Worm (Caenorhabditis elegans) whole organism, mixed stage, embryonic: Measurements from ENCODE around the gene Y43F8C.17.

Experiments used
- ceh-39 ChIP-seq: fragments of 150-350 bp; optimal IDR thresholded peaks from 2 replicates; lab custom pipeline; 2014; ENCODE audit warnings: missing biosample characterization, missing genetic modification characterization
- mep-1 ChIP-seq: fragments of 150-350 bp; optimal IDR thresholded peaks from 2 replicates; lab custom pipeline; 2017; ENCODE audit warnings: missing biosample characterization, missing genetic modification reagents, missing genetic modification characterization, inconsistent platforms
- nhr-12 ChIP-seq: fragments of 150-350 bp; optimal IDR thresholded peaks from 2 replicates; lab custom pipeline; 2014; ENCODE audit warnings: missing biosample characterization, missing genetic modification characterization
- nhr-76 ChIP-seq: sonication (generic microtip); optimal IDR thresholded peaks from 2 replicates; lab custom pipeline; 2017; ENCODE audit warnings: missing biosample characterization, missing genetic modification characterization
- sem-2 ChIP-seq: fragments of 200-800 bp; sonication (Bioruptor generic); optimal IDR thresholded peaks from 2 replicates; lab custom pipeline; 2018; ENCODE audit warnings: mild to moderate bottlenecking, missing genetic modification characterization, missing compliant biosample characterization
- snpc-4 ChIP-seq: fragments of 150-350 bp; optimal IDR thresholded peaks from 2 replicates; lab custom pipeline; 2014; ENCODE audit warnings: missing biosample characterization, missing genetic modification characterization

DNA sequence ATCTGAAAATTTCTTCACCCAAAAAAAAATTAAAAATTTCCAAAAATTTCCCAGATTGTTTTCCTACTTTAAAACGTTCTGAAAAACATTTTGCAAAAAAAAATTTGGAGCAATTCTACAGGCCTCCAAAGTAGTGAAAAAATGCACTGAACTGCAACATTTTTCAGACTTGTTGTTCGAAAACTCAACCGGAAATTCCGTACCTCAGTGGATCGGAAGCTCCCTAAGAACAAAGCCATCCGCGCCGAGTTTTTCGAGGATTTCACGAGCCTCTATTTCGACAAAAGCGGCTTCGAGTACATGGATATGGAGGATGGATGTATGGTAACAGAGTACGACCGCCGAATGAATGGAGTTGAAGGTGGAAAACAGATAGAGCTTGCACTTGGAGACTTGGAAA lies 22.2 kb downstream of the Y43F8C.17 start, which contains the start of gene fbxa-131:
- TF ChIP-seq ceh-39 (tag; lab: Kevin White, UChicago) (no peak), nhr-12 (no peak), nhr-76 (no peak), sem-2 (no peak), snpc-4 (tag; lab: Kevin White, UChicago) (no peak), mep-1 (tag; lab: Kevin White, UChicago) (no peak)
